Worm (Caenorhabditis elegans): ENCODE measurements around the gene acr-20.

Gene acr-20

DNA sequence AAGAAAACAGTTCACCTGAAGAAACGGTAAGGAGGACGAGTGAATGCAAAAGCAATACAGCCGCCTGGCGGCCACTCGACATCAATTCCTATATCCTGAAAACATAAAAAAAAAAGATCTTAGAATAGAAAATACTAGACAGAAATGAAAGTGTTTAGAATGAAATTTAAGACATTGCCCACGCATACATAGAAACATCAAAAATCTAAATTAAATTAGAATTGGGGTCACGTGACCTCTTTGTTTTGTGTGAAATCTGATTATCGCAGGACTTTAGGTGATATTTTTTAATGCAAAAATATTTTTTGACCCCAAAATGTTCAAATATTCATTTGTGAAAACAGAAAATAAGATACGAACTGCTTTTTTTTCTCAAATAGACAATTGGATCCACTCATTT, at the start of gene acr-20:
Gene acr-20 (minus strand): TSS at position 101 of the 400 bp plus-strand sequence.
- no peak for TF ChIP-seq sea-1 (GFP tag; conservative IDR thresholded peaks at IDR 0.05)
- no peak for TF ChIP-seq hmg-4 (GFP tag; optimal IDR thresholded peaks at IDR 0.05)
- TF ChIP-seq scrt-1 (GFP tag; IDR thresholded peaks at IDR 0.05), result no peak
- TF ChIP-seq hnd-1 (tag; optimal IDR thresholded peaks at IDR 0.05), result no peak
- TF ChIP-seq B0310.2 (tag; optimal IDR thresholded peaks at IDR 0.05), result no peak
- no peak for TF ChIP-seq ceh-13 (GFP tag; optimal IDR thresholded peaks at IDR 0.05)
- TF ChIP-seq tbx-11 (GFP tag; IDR thresholded peaks at IDR 0.05), result no peak
- no peak for TF ChIP-seq pes-1 (GFP tag; IDR thresholded peaks at IDR 0.05)
- no peak for TF ChIP-seq tbx-37 (GFP tag; conservative IDR thresholded peaks at IDR 0.05)
- no peak for TF ChIP-seq ceh-36 (tag; optimal IDR thresholded peaks at IDR 0.05)
- TF ChIP-seq ets-7 (tag; optimal IDR thresholded peaks at IDR 0.05), result no peak
- TF ChIP-seq hmbx-1 (tag; optimal IDR thresholded peaks at IDR 0.05), result no peak
- TF ChIP-seq aly-1 (tag; optimal IDR thresholded peaks at IDR 0.05), result no peak
- no peak for TF ChIP-seq F13C5.2 (tag; optimal IDR thresholded peaks at IDR 0.05)
- no peak for TF ChIP-seq tra-4 (tag; optimal IDR thresholded peaks at IDR 0.05)

DNA sequence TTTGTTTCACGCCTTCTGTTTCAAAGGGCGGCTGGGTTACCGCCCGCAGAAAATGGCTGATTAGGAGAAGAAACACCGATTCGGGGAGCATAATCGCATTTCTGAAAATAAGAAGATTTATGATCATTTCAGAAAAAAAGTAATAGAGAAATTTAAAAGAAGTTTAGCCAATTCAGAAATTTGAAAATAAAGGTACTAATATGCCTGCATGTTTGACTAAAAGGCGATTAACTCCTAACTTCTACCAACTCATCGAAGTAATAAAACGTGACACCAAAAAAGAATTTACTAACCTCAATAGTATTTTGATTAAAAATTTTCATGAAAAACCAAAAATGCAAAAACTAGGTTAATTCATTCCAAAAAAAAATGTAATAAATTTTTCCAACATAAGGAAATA, 47.1 kb upstream of the acr-20 start, which contains the start of gene plx-2:
Gene plx-2 (minus strand): TSS at position 101 of the 400 bp plus-strand sequence.
- TF ChIP-seq pes-1 (GFP tag; IDR thresholded peaks at IDR 0.05) (no peak), flt-1 (GFP tag; IDR thresholded peaks at IDR 0.05) (no peak), hmg-4 (GFP tag; optimal IDR thresholded peaks at IDR 0.05) (no peak), scrt-1 (GFP tag; IDR thresholded peaks at IDR 0.05) (no peak), hnd-1 (tag; optimal IDR thresholded peaks at IDR 0.05) (no peak), ceh-13 (GFP tag; optimal IDR thresholded peaks at IDR 0.05) (no peak), ceh-36 (tag; optimal IDR thresholded peaks at IDR 0.05) (no peak), sea-1 (GFP tag; conservative IDR thresholded peaks at IDR 0.05) (no peak), F13C5.2 (tag; optimal IDR thresholded peaks at IDR 0.05) (no peak), tbx-11 (GFP tag; IDR thresholded peaks at IDR 0.05) (no peak), tra-4 (tag; optimal IDR thresholded peaks at IDR 0.05) (no peak), B0310.2 (tag; optimal IDR thresholded peaks at IDR 0.05) (no peak)

DNA sequence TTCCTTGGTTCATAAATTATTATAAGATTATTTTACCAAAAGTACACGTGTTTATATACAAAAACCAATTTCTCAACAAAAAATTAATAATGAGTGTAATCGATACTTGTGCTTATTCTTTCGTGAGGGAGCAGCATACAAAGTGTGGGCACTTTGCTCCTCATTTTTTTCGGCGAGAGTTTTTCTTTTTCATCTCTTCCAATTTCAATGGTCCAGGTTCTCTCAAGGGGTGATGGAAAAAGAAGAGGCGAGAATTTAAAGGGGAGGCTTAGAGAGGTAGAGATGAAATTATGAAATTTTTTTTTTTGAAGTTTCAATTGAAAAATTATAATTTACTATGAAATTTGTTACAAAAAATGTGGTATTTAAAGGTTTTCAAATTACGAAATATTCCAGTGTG, 39.3 kb upstream of the acr-20 start:
- no peak for TF ChIP-seq scrt-1 (GFP tag; IDR thresholded peaks at IDR 0.05)
- TF ChIP-seq tbx-11 (GFP tag; IDR thresholded peaks at IDR 0.05), result no peak
- TF ChIP-seq ets-7 (tag; optimal IDR thresholded peaks at IDR 0.05), result no peak
- TF ChIP-seq hnd-1 (tag; optimal IDR thresholded peaks at IDR 0.05), result no peak
- TF ChIP-seq tbx-37 (GFP tag; conservative IDR thresholded peaks at IDR 0.05), result no peak
- no peak for TF ChIP-seq hmbx-1 (tag; optimal IDR thresholded peaks at IDR 0.05)
- no peak for TF ChIP-seq tra-4 (tag; optimal IDR thresholded peaks at IDR 0.05)
- TF ChIP-seq hmg-4 (GFP tag; optimal IDR thresholded peaks at IDR 0.05), result no peak
- TF ChIP-seq flt-1 (GFP tag; IDR thresholded peaks at IDR 0.05), result no peak
- no peak for TF ChIP-seq aly-1 (tag; optimal IDR thresholded peaks at IDR 0.05)
- TF ChIP-seq pes-1 (GFP tag; IDR thresholded peaks at IDR 0.05), result no peak
- no peak for TF ChIP-seq B0310.2 (tag; optimal IDR thresholded peaks at IDR 0.05)
- TF ChIP-seq ceh-36 (tag; optimal IDR thresholded peaks at IDR 0.05), result no peak
- TF ChIP-seq F13C5.2 (tag; optimal IDR thresholded peaks at IDR 0.05), result no peak
- no peak for TF ChIP-seq ceh-13 (GFP tag; optimal IDR thresholded peaks at IDR 0.05)
- no peak for TF ChIP-seq sea-1 (GFP tag; conservative IDR thresholded peaks at IDR 0.05)
- no peak for TF ChIP-seq ama-1 (optimal IDR thresholded peaks at IDR 0.05)

DNA sequence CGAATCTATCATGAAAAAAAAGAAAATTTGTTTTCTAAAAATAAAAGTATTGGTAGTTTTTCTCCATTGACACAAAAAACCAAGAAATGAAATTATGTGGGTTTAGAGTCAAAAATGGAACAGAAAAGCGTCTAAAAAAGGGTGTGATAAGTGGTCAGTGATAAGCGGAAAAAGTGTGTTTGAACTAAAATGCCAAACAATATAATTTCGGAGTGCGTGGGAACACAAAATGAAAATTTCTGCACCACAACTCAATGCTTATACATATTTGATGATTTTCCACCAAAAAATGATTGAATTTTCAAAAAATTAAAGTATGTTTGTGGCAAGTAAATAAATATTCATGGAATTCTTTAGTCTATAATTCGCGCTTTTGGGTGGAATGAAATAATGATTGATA, 37.7 kb upstream of the acr-20 start:
- TF ChIP-seq scrt-1 (GFP tag; IDR thresholded peaks at IDR 0.05) (no peak), tbx-11 (GFP tag; IDR thresholded peaks at IDR 0.05) (no peak)

DNA sequence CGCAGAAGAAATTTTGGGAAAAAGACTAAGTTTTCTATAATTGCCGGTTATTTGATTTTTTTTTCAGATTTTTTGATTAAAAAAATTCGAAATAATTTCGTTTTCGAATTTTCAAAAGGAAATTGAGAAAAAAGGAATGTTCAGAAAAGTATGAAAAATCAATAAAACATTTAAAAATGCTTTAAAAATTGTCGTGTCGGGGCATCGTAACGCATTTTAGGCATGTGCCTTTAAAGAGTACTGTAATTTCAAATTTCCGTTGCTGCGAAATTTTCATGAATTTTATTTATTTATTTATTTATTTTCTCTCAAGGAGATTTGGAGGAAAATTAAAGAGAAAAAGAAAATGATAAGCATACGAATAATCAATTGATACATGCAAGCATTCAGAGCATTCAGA, 36.0 kb upstream of the acr-20 start:
- TF ChIP-seq hnd-1 (tag; optimal IDR thresholded peaks at IDR 0.05) (no peak), hmg-4 (GFP tag; optimal IDR thresholded peaks at IDR 0.05) (no peak), ama-1 (optimal IDR thresholded peaks at IDR 0.05) (no peak), pes-1 (GFP tag; IDR thresholded peaks at IDR 0.05) (no peak), tra-4 (tag; optimal IDR thresholded peaks at IDR 0.05) (no peak), B0310.2 (tag; optimal IDR thresholded peaks at IDR 0.05) (no peak), ceh-36 (tag; optimal IDR thresholded peaks at IDR 0.05) (no peak), ets-7 (tag; optimal IDR thresholded peaks at IDR 0.05) (no peak), scrt-1 (GFP tag; IDR thresholded peaks at IDR 0.05) (no peak), sea-1 (GFP tag; conservative IDR thresholded peaks at IDR 0.05) (no peak), tbx-37 (GFP tag; conservative IDR thresholded peaks at IDR 0.05) (no peak), tbx-11 (GFP tag; IDR thresholded peaks at IDR 0.05) (no peak), flt-1 (GFP tag; IDR thresholded peaks at IDR 0.05) (no peak), ceh-13 (GFP tag; optimal IDR thresholded peaks at IDR 0.05) (no peak), aly-1 (tag; optimal IDR thresholded peaks at IDR 0.05) (no peak)

DNA sequence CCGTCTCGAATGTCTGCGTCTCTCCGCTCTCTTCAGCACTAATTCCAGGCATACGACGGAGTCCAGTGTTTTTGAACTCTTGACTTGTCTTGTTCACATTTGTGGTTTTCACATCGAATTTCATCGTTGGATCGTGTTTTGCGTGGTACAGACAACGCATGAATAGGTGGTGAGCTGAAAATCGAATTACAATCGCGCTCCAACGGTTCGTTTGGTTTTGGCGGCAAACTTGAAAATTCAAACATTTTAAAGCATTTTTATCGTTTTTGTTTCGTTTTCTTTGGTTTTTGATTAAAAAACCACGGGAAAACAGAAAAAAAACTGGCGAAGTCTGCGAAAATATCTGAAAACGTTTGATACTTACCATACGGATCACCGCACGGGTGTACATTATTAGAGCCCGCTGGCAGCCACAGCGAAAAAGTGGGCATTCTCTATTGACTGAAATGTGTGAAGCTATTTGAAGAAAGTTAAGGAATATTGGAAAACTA, 35.4 kb upstream of the acr-20 start, which contains the start of gene exl-1:
Gene exl-1 (minus strand): TSS at position 441 of the 491 bp plus-strand sequence.
- TF ChIP-seq tbx-37 (GFP tag; conservative IDR thresholded peaks at IDR 0.05) (no peak), F13C5.2 (tag; optimal IDR thresholded peaks at IDR 0.05) (no peak), ceh-36 (tag; optimal IDR thresholded peaks at IDR 0.05) (no peak), flt-1 (GFP tag; IDR thresholded peaks at IDR 0.05) (no peak), hnd-1 (tag; optimal IDR thresholded peaks at IDR 0.05) (no peak), hmbx-1 (tag; optimal IDR thresholded peaks at IDR 0.05) (no peak), tra-4 (tag; optimal IDR thresholded peaks at IDR 0.05) (no peak)

DNA sequence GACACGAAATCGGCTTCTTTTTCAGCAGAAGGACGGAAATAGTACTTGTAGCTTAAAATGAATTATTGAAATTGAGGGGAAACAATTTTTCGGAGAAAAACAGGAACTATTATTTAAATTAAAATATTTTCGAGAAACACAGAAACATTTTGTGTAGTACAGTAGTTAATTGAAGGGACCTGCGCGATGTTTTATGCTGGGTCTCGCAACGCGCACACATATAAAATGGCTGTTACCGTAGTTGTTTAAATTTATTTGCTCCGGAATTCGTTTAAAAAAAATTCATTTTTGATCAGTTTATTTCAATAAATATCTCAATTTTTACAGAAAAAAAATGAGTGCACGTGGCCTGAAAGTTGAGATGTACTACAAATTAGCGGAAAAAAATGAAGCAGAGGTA, 33.1 kb upstream of the acr-20 start, which contains the start of gene dsb-2:
Gene dsb-2 (plus strand): TSS at position 328 of the 400 bp plus-strand sequence.
- TF ChIP-seq pes-1 (GFP tag; IDR thresholded peaks at IDR 0.05) (no peak), ama-1 (optimal IDR thresholded peaks at IDR 0.05) (no peak), ceh-13 (GFP tag; optimal IDR thresholded peaks at IDR 0.05) (no peak), hmbx-1 (tag; optimal IDR thresholded peaks at IDR 0.05) (no peak), tbx-11 (GFP tag; IDR thresholded peaks at IDR 0.05) (no peak), ets-7 (tag; optimal IDR thresholded peaks at IDR 0.05) (no peak), tbx-37 (GFP tag; conservative IDR thresholded peaks at IDR 0.05) (no peak), flt-1 (GFP tag; IDR thresholded peaks at IDR 0.05) (no peak), hnd-1 (tag; optimal IDR thresholded peaks at IDR 0.05) (no peak), aly-1 (tag; optimal IDR thresholded peaks at IDR 0.05) (no peak), ceh-36 (tag; optimal IDR thresholded peaks at IDR 0.05) (no peak)

Measured in whole organism, early embryonic.